Fruit fly (Drosophila melanogaster): Measurements from ENCODE around the gene RluA-2.

Gene RluA-2

dm6 chr2L:10428528-10428927, 48.3 kb upstream of the RluA-2 start, which contains the start of gene CG5188 (continued):
- TF ChIP-seq net (GFP tag; optimal IDR thresholded peaks at IDR 0.05) (no peak), ss (GFP tag; optimal IDR thresholded peaks at IDR 0.05) (peak in 1 of 2 experiments; percentile 1), CG34406 (GFP tag; optimal IDR thresholded peaks at IDR 0.05) (no peak), svp (GFP tag) (no peak), CG4318 (GFP tag; optimal IDR thresholded peaks at IDR 0.05) (no peak), Sox14 (GFP tag; optimal IDR thresholded peaks at IDR 0.05) (peak; percentile 22), achi (GFP tag; optimal IDR thresholded peaks at IDR 0.05) (no peak), Eip78C (GFP tag) (peak; percentile 82), fkh (GFP tag; optimal IDR thresholded peaks at IDR 0.05) (no peak), Hr39 (GFP tag; optimal IDR thresholded peaks at IDR 0.05) (peak; percentile 15), CG31627 (GFP tag; optimal IDR thresholded peaks at IDR 0.05) (peak; percentile 16), CG7368 (GFP tag; optimal IDR thresholded peaks at IDR 0.05) (no peak), CG10631 (GFP tag; optimal IDR thresholded peaks at IDR 0.05) (no peak), CG11902 (GFP tag; optimal IDR thresholded peaks at IDR 0.05) (no peak), topi (GFP tag; optimal IDR thresholded peaks at IDR 0.05) (peak; percentile 45), CG11294 (GFP tag; IDR thresholded peaks at IDR 0.05) (no peak), Sox15 (GFP tag; optimal IDR thresholded peaks at IDR 0.05) (peak; percentile 7)

- TF ChIP-seq CG34406 (GFP tag; optimal IDR thresholded peaks at IDR 0.05) (peak; percentile 64), Ets96B (tag; optimal IDR thresholded peaks at IDR 0.05) (peak; percentile 53), CG1621 (tag; optimal IDR thresholded peaks at IDR 0.05) (no peak), CG31627 (GFP tag; optimal IDR thresholded peaks at IDR 0.05) (peak; percentile 75), CG8319 (GFP tag; optimal IDR thresholded peaks at IDR 0.05) (peak; percentile 25), CG6276 (GFP tag; optimal IDR thresholded peaks at IDR 0.05) (no peak), ss (GFP tag; optimal IDR thresholded peaks at IDR 0.05) (no peak), lz (GFP tag; optimal IDR thresholded peaks at IDR 0.05) (peak; percentile 72), CG6792 (GFP tag; optimal IDR thresholded peaks at IDR 0.05) (peak; percentile 57), Eip78C (GFP tag) (peak; percentile 91), Ets21C (GFP tag; optimal IDR thresholded peaks at IDR 0.05) (no peak), acj6 (GFP tag; optimal IDR thresholded peaks at IDR 0.05) (peak; percentile 74), CG11762 (GFP tag; optimal IDR thresholded peaks at IDR 0.05; ENCODE audit: insufficient read depth) (no peak), CG8119 (GFP tag; IDR thresholded peaks at IDR 0.05) (no peak), CG9139 (GFP tag; optimal IDR thresholded peaks at IDR 0.05) (no peak), CG8632 (GFP tag; optimal IDR thresholded peaks at IDR 0.05) (no peak), Smox (GFP tag; optimal IDR thresholded peaks at IDR 0.05) (no peak), cyc (GFP tag; optimal IDR thresholded peaks at IDR 0.05) (peak; percentile 78), Blimp-1 (GFP tag; optimal IDR thresholded peaks at IDR 0.05) (no peak), Sox15 (GFP tag; optimal IDR thresholded peaks at IDR 0.05) (peak; percentile 41), CG15336 (GFP tag; IDR thresholded peaks at IDR 0.05) (0 out of 2 replicates have a peak, but pooled peaks have one; percentile 30), CG4318 (GFP tag; optimal IDR thresholded peaks at IDR 0.05) (no peak), CG6163 (GFP tag; IDR thresholded peaks at IDR 0.05) (peak; percentile 71; the same call in 2 of the 3 replicates), Sox102F (GFP tag; optimal IDR thresholded peaks at IDR 0.05) (no peak), topi (GFP tag; optimal IDR thresholded peaks at IDR 0.05) (peak; percentile 69), fkh (GFP tag; optimal IDR thresholded peaks at IDR 0.05) (peak; percentile 68), CG3032 (tag; optimal IDR thresholded peaks at IDR 0.05) (peak; percentile 59), Hr4 (GFP tag; optimal IDR thresholded peaks at IDR 0.05) (no peak), esn (GFP tag; optimal IDR thresholded peaks at IDR 0.05) (peak; percentile 82)
These were observed 45.9 kb upstream of the RluA-2 start, which contains the start of the genes Bug22 and TfIIB for dm6 chr2L:10430802-10431476. Bug22 (minus strand) TSS chr2L:10430918. TfIIB (plus strand) TSS chr2L:10431338.

Data from whole organism, prepupa.